Worm (Caenorhabditis elegans) whole organism, early embryonic: Measurements from ENCODE around the gene ref-1.

ENCODE experiments used
- B0310.2 ChIP-seq: sonication (generic microtip); optimal IDR thresholded peaks from 2 replicates; lab custom pipeline; 2016; ENCODE audit warnings: mild to moderate bottlenecking, missing genetic modification characterization, missing compliant biosample characterization
- aly-1 ChIP-seq: sonication (generic microtip); optimal IDR thresholded peaks from 2 replicates; lab custom pipeline; 2016; ENCODE audit warnings: missing genetic modification characterization, missing compliant biosample characterization
- ama-1 ChIP-seq: fragments of 150-350 bp; optimal IDR thresholded peaks from 2 replicates; lab custom pipeline; 2014
- ceh-13 ChIP-seq: fragments of 200-800 bp; sonication (Bioruptor generic); optimal IDR thresholded peaks from 2 replicates; lab custom pipeline; 2018; ENCODE audit warnings: mild to moderate bottlenecking, missing genetic modification characterization, missing compliant biosample characterization
- ceh-36 ChIP-seq: sonication (generic microtip); optimal IDR thresholded peaks from 2 replicates; lab custom pipeline; 2016; ENCODE audit warnings: missing genetic modification characterization, inconsistent platforms, missing compliant biosample characterization
- ets-7 ChIP-seq: sonication (generic microtip); optimal IDR thresholded peaks from 2 replicates; lab custom pipeline; 2016; ENCODE audit warnings: missing genotype, missing genetic modification characterization, missing compliant biosample characterization
- flt-1 ChIP-seq: fragments of 200-800 bp; sonication (Bioruptor generic); IDR thresholded peaks from 2 replicates; pipeline ENCODE4 v1.3.6; 2022; ENCODE audit warnings: missing genetic modification characterization, missing compliant biosample characterization
- hmg-4 ChIP-seq: fragments of 200-800 bp; sonication (Bioruptor generic); optimal IDR thresholded peaks from 2 replicates; lab custom pipeline; 2018; ENCODE audit warnings: mild to moderate bottlenecking, missing genetic modification characterization, missing compliant biosample characterization
- hnd-1 ChIP-seq: sonication (generic microtip); optimal IDR thresholded peaks from 2 replicates; lab custom pipeline; 2016; ENCODE audit warnings: missing genetic modification characterization, missing compliant biosample characterization
- scrt-1 ChIP-seq: fragments of 200-800 bp; sonication (Bioruptor generic); IDR thresholded peaks from 2 replicates; pipeline ENCODE4 v1.3.6; 2022; ENCODE audit warnings: missing genetic modification characterization, missing compliant biosample characterization
- sea-1 ChIP-seq: fragments of 200-800 bp; sonication (Bioruptor generic); conservative IDR thresholded peaks from 2 replicates; pipeline ENCODE4 v1.3.6; 2022; ENCODE audit warnings: missing genetic modification characterization, missing compliant biosample characterization
- tbx-37 ChIP-seq: fragments of 200-800 bp; sonication (Bioruptor generic); conservative IDR thresholded peaks from 2 replicates; pipeline ENCODE4 v1.3.6; 2022; ENCODE audit warnings: missing genetic modification reagents, missing genetic modification characterization, missing compliant biosample characterization
- tra-4 ChIP-seq: sonication (generic microtip); optimal IDR thresholded peaks from 2 replicates; lab custom pipeline; 2017; ENCODE audit warnings: missing genetic modification characterization, missing compliant biosample characterization

DNA sequence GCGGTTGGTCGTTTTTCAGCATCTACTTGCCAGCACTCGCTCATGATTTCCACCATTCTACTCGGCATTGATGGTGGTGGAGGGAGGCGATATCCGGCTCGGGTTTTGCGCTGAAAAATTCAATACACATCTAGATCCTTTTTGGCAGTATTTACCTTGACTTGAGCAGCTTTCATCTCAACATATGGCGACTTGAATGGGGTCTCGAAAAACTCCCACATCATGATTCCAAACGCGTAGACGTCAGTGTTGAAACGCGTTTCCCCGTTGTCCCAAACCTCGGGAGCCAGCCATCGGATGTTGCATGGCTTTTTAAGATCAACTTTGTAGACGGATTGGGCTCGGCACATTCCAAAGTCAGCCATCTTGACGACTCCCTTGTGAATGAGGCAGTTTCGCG is 19.8 kb upstream of the ref-1 start:
- TF ChIP-seq aly-1 (tag; lab: Kevin White, UChicago): no peak
- TF ChIP-seq flt-1: no peak
- TF ChIP-seq scrt-1: no peak
- no peak for TF ChIP-seq ama-1 (lab: Kevin White, UChicago)
- no peak for TF ChIP-seq sea-1 (GFP tag; lab: Robert Waterston, UW)
- TF ChIP-seq ceh-13 (GFP tag; lab: Kevin White, UChicago): no peak
- no peak for TF ChIP-seq hmg-4 (GFP tag; lab: Kevin White, UChicago)
- TF ChIP-seq ets-7 (tag; lab: Kevin White, UChicago): no peak
- TF ChIP-seq hnd-1 (tag; lab: Kevin White, UChicago): no peak
- TF ChIP-seq tra-4 (tag; lab: Kevin White, UChicago): no peak
- no peak for TF ChIP-seq B0310.2 (tag; lab: Kevin White, UChicago)
- no peak for TF ChIP-seq ceh-36
- no peak for TF ChIP-seq tbx-37 (GFP tag; lab: Robert Waterston, UW)
